Fruit fly (Drosophila melanogaster): ENCODE results near the gene CG6059.

The CG6059 gene

DNA sequence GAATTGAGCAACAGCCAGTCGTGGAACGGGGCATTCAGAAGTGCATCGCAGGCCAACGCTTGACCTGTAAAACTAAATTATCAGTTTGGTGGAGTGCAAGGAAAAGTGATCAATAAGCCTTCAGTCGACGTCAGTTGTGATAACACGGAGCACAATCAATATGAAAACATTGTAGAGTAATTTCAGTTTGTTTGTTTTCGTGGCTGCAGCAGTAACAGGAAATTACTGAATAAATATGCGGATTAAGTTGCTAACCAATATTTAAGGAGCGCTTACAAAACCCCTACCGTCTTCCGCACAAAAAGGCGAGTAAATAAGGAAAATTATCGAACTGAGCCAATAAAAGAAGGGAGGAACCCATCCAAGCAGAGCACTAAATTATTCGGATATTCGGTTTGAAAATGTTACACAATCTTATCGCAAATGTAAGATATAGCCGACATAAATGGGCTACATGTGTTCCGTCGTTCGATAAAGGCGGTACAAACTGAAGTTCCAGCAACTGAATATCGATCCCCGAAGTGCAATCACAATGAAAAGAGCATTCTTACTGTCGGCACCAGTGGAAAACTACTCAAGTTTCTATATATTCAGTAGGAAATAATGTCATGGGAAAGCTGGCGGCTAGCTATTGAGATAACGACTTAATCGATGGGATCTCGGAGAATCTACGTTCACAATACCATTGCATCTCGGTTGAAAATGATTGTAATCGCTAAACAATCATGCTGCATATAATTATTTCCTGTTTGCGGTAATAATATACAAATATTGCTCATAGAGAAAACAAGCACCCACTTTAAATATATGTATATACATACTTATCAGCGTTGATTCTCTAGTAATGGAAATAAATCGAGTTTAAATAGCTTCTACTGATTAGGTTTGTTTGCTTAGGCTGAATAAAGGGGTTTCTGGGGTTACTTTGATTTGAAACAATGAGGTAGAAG is 11.5 kb upstream of the CG6059 start (continued):
- no peak for TF ChIP-seq Lpt (GFP tag; optimal IDR thresholded peaks at IDR 0.05)
- TF ChIP-seq CG15601 (tag; optimal IDR thresholded peaks at IDR 0.05) = peak; percentile 77
- TF ChIP-seq Sry-β (GFP tag; optimal IDR thresholded peaks at IDR 0.05) = peak; percentile 33
- no peak for TF ChIP-seq Ets65A (GFP tag)
- peak; percentile 71 for TF ChIP-seq grn (GFP tag; optimal IDR thresholded peaks at IDR 0.05)
- peak; percentile 21 for TF ChIP-seq CG31365 (tag; optimal IDR thresholded peaks at IDR 0.05)
- peak; percentile 36 for TF ChIP-seq CG4820 (GFP tag; optimal IDR thresholded peaks at IDR 0.05)
- peak; percentile 71 for TF ChIP-seq Sox100B (GFP tag; optimal IDR thresholded peaks at IDR 0.05)
- peak; percentile 61 for TF ChIP-seq CG1024 (GFP tag; IDR thresholded peaks at IDR 0.05)
- peak; percentile 75 for TF ChIP-seq zen (tag; optimal IDR thresholded peaks at IDR 0.05)
- peak; percentile 53 for TF ChIP-seq CG5245 (GFP tag; optimal IDR thresholded peaks at IDR 0.05)
- peak; percentile 71; the same call in 1 of the 2 replicates for TF ChIP-seq stc (GFP tag; IDR thresholded peaks at IDR 0.05)
- TF ChIP-seq pnt (GFP tag; optimal IDR thresholded peaks at IDR 0.05) = peak; percentile 59
- TF ChIP-seq CG31224 (GFP tag; IDR thresholded peaks at IDR 0.05) = no peak
- TF ChIP-seq CG6854 (GFP tag; optimal IDR thresholded peaks at IDR 0.05) = no peak
- TF ChIP-seq MBD-R2 (GFP tag; IDR thresholded peaks at IDR 0.05) = no peak
- TF ChIP-seq Fer3 (tag; optimal IDR thresholded peaks at IDR 0.05) = peak; percentile 41
- TF ChIP-seq CG5180 (GFP tag; optimal IDR thresholded peaks at IDR 0.05) = peak; percentile 69
- peak; percentile 40 for TF ChIP-seq CG3163 (GFP tag; optimal IDR thresholded peaks at IDR 0.05)
- no peak for TF ChIP-seq dati (GFP tag; IDR thresholded peaks at IDR 0.05)
- peak in 1 of 3 experiments; percentile 72 for TF ChIP-seq lola (GFP tag; optimal IDR thresholded peaks at IDR 0.05)
- TF ChIP-seq prd (optimal IDR thresholded peaks at IDR 0.05) = no peak
- peak; percentile 60 for TF ChIP-seq prd (GFP tag; IDR thresholded peaks at IDR 0.05)
- peak; percentile 73 for TF ChIP-seq dmrt99B (tag; optimal IDR thresholded peaks at IDR 0.05)
- TF ChIP-seq nau (GFP tag; optimal IDR thresholded peaks at IDR 0.05) = peak; percentile 81
- TF ChIP-seq CG42726 (GFP tag; IDR thresholded peaks at IDR 0.05; ENCODE audit: partially characterized antibody) = no peak
- no peak for TF ChIP-seq Gsc (GFP tag; IDR thresholded peaks at IDR 0.05)
- peak; percentile 62 for TF ChIP-seq Blimp-1 (GFP tag; optimal IDR thresholded peaks at IDR 0.05)
- TF ChIP-seq Abd-B (GFP tag; optimal IDR thresholded peaks at IDR 0.05) = no peak
- no peak for TF ChIP-seq B-H2 (GFP tag; optimal IDR thresholded peaks at IDR 0.05)
- TF ChIP-seq sr (GFP tag; IDR thresholded peaks at IDR 0.05) = 0 out of 3 replicates have a peak, but pooled peaks have one; percentile 34
- peak; percentile 51 for TF ChIP-seq CG13296 (GFP tag; optimal IDR thresholded peaks at IDR 0.05)
- TF ChIP-seq Trl (optimal IDR thresholded peaks at IDR 0.05) = no peak
- TF ChIP-seq Trl (GFP tag; optimal IDR thresholded peaks at IDR 0.05) = peak; percentile 80
- TF ChIP-seq Xbp1 (GFP tag; optimal IDR thresholded peaks at IDR 0.05) = peak; percentile 24
- peak; percentile 33 for TF ChIP-seq CG10274 (GFP tag; optimal IDR thresholded peaks at IDR 0.05)
- TF ChIP-seq BtbVII (GFP tag; optimal IDR thresholded peaks at IDR 0.05) = peak; percentile 71
- TF ChIP-seq ERR (GFP tag; optimal IDR thresholded peaks at IDR 0.05) = no peak
- peak; percentile 28 for TF ChIP-seq NfI (GFP tag; optimal IDR thresholded peaks at IDR 0.05)
- TF ChIP-seq gfzf (GFP tag; optimal IDR thresholded peaks at IDR 0.05) = no peak
- TF ChIP-seq az2 (GFP tag; optimal IDR thresholded peaks at IDR 0.05) = peak; percentile 35
- TF ChIP-seq CG11723 (GFP tag; optimal IDR thresholded peaks at IDR 0.05) = peak; percentile 49
- peak; percentile 46 for TF ChIP-seq en (GFP tag; optimal IDR thresholded peaks at IDR 0.05)
- TF ChIP-seq CG2875 (GFP tag; optimal IDR thresholded peaks at IDR 0.05) = peak; percentile 83
- TF ChIP-seq caup (GFP tag; optimal IDR thresholded peaks at IDR 0.05; ENCODE audit: severe bottlenecking) = peak; percentile 71
- TF ChIP-seq her (GFP tag; optimal IDR thresholded peaks at IDR 0.05) = peak; percentile 25
- TF ChIP-seq CG8089 (GFP tag; optimal IDR thresholded peaks at IDR 0.05) = peak; percentile 77
- TF ChIP-seq ab (GFP tag; optimal IDR thresholded peaks at IDR 0.05) = no peak
